Worm (Caenorhabditis elegans) whole organism, young adult: ENCODE results near the gene gst-20.
A peak's percentile ranks its signal among the peaks of the same experiment; 100 is the strongest.
"Not testable (repeated sequence)": the region's sequence is repeated elsewhere in the genome, so short reads cannot be mapped to it uniquely, and the experiment has no call there.

Source experiments
- B0035.1 ChIP-seq: sonication (generic microtip); optimal IDR thresholded peaks from 2 replicates; lab custom pipeline; 2016; ENCODE audit warnings: missing genetic modification characterization, mild to moderate bottlenecking, missing compliant biosample characterization, missing genotype, missing genetic modification reagents
- B0261.1 ChIP-seq: sonication (generic microtip); optimal IDR thresholded peaks from 2 replicates; lab custom pipeline; 2016; ENCODE audit warnings: mild to moderate bottlenecking, missing genetic modification characterization, moderate library complexity, missing compliant biosample characterization
- D2030.7 ChIP-seq: fragments of 200-800 bp; sonication (Bioruptor generic); IDR thresholded peaks from 2 replicates; pipeline ENCODE4 v1.3.6; 2022; ENCODE audit warnings: missing genetic modification reagents, missing genetic modification characterization, missing compliant biosample characterization
- F55B11.4 ChIP-seq: sonication (generic microtip); optimal IDR thresholded peaks from 2 replicates; lab custom pipeline; 2016; ENCODE audit warnings: missing compliant biosample characterization, missing genetic modification characterization, borderline replicate concordance; ENCODE audit not compliant: insufficient read depth
- T07F8.4 ChIP-seq: sonication (generic microtip); optimal IDR thresholded peaks from 2 replicates; lab custom pipeline; 2016; ENCODE audit warnings: mild to moderate bottlenecking, missing genetic modification characterization, moderate library complexity, missing compliant biosample characterization
- T26A5.8 ChIP-seq: sonication (generic microtip); optimal IDR thresholded peaks from 2 replicates; lab custom pipeline; 2016; ENCODE audit warnings: missing genetic modification characterization, missing compliant biosample characterization
- Y56A3A.18 ChIP-seq: fragments of 200-800 bp; sonication (Bioruptor generic); IDR thresholded peaks from 2 replicates; pipeline ENCODE4 v1.3.6; 2022; ENCODE audit warnings: missing genetic modification reagents, missing genetic modification characterization, missing compliant biosample characterization
- Y67H2A.10 ChIP-seq: fragments of 200-800 bp; sonication (Bioruptor generic); conservative IDR thresholded peaks from 2 replicates; pipeline ENCODE4 v1.3.6; 2022; ENCODE audit warnings: missing genetic modification reagents, missing genetic modification characterization, missing compliant biosample characterization
- Y95B8A.8 ChIP-seq: fragments of 200-800 bp; sonication (Bioruptor generic); IDR thresholded peaks from 2 replicates; pipeline ENCODE4 v1.3.6; 2022; ENCODE audit warnings: missing genetic modification reagents, missing genetic modification characterization, missing compliant biosample characterization
- aptf-3 ChIP-seq: fragments of 200-800 bp; sonication (Bioruptor generic); IDR thresholded peaks from 2 replicates; pipeline ENCODE4 v1.3.6; 2022; ENCODE audit warnings: missing genetic modification characterization, missing compliant biosample characterization
- attf-5 ChIP-seq: fragments of 200-800 bp; sonication (Bioruptor generic); optimal IDR thresholded peaks from 2 replicates; lab custom pipeline; 2018; ENCODE audit warnings: mild to moderate bottlenecking, missing genetic modification characterization, missing compliant biosample characterization
- attf-6 ChIP-seq: fragments of 200-800 bp; sonication (Bioruptor generic); IDR thresholded peaks from 2 replicates; pipeline ENCODE4 v1.3.6; 2022; ENCODE audit warnings: missing genetic modification reagents, missing genetic modification characterization, missing compliant biosample characterization
- cebp-1 ChIP-seq, 2 experiments: fragments of 200-800 bp in 1 of 2; sonication (Bioruptor generic) in 1 of 2; sonication (generic microtip) in 1 of 2; IDR thresholded peaks in 1 of 2; optimal IDR thresholded peaks in 1 of 2; 2 replicates each; pipeline versions ENCODE4 v1.3.6 to Lab custom; 2017 to 2022; ENCODE audit warnings: missing compliant biosample characterization in 2 of 2, missing genetic modification characterization in 2 of 2, mild to moderate bottlenecking in 1 of 2, missing genetic modification reagents in 1 of 2, moderate library complexity in 1 of 2
- cebp-2 ChIP-seq: fragments of 200-800 bp; sonication (Bioruptor generic); IDR thresholded peaks from 2 replicates; pipeline ENCODE4 v1.3.6; 2022; ENCODE audit warnings: missing genetic modification characterization, missing compliant biosample characterization
- die-1 ChIP-seq: sonication (generic microtip); optimal IDR thresholded peaks from 2 replicates; lab custom pipeline; 2016; ENCODE audit warnings: missing genotype, mild to moderate bottlenecking, missing genetic modification characterization, missing compliant biosample characterization
- dox-1 ChIP-seq: fragments of 200-800 bp; sonication (Bioruptor generic); IDR thresholded peaks from 2 replicates; pipeline ENCODE4 v1.3.6; 2022; ENCODE audit warnings: missing genetic modification reagents, missing genetic modification characterization, missing compliant biosample characterization
- egrh-3 ChIP-seq: fragments of 200-800 bp; sonication (Bioruptor generic); IDR thresholded peaks from 2 replicates; pipeline ENCODE4 v1.3.6; 2022; ENCODE audit warnings: missing genetic modification reagents, missing genetic modification characterization, missing compliant biosample characterization
- hmg-1.2 ChIP-seq: fragments of 200-800 bp; sonication (Bioruptor generic); IDR thresholded peaks from 2 replicates; pipeline ENCODE4 v1.3.6; 2022; ENCODE audit warnings: missing genetic modification reagents, missing genetic modification characterization, missing compliant biosample characterization
- hmg-20 ChIP-seq: fragments of 200-800 bp; sonication (Bioruptor generic); IDR thresholded peaks from 2 replicates; pipeline ENCODE4 v1.3.6; 2022; ENCODE audit warnings: missing genetic modification reagents, missing genetic modification characterization, missing compliant biosample characterization
- let-607 ChIP-seq, 2 experiments: fragments of 200-800 bp in 1 of 2; sonication (Bioruptor generic) in 1 of 2; sonication (generic microtip) in 1 of 2; optimal IDR thresholded peaks; 2 replicates each; lab custom pipeline; 2016 to 2018; ENCODE audit warnings: mild to moderate bottlenecking in 2 of 2, missing compliant biosample characterization in 2 of 2, missing genetic modification characterization in 2 of 2, moderate library complexity in 2 of 2, missing genotype in 1 of 2
- lin-26 ChIP-seq: fragments of 200-800 bp; sonication (Bioruptor generic); IDR thresholded peaks from 2 replicates; pipeline ENCODE4 v1.3.6; 2022; ENCODE audit warnings: missing genetic modification reagents, missing genetic modification characterization, missing compliant biosample characterization
- lin-35 ChIP-seq, 3 experiments: fragments of 150-350 bp in 2 of 3; sonication (generic microtip) in 1 of 3; optimal IDR thresholded peaks; 2 replicates each; lab custom pipeline; 2014 to 2018; ENCODE audit warnings: missing biosample characterization in 3 of 3, missing genetic modification characterization in 3 of 3, missing genetic modification reagents in 3 of 3
- lin-40 ChIP-seq: sonication (generic microtip); optimal IDR thresholded peaks from 2 replicates; lab custom pipeline; 2016; ENCODE audit warnings: missing genetic modification characterization, mild to moderate bottlenecking, missing compliant biosample characterization, missing genotype, missing genetic modification reagents
- lir-1 ChIP-seq: fragments of 200-800 bp; sonication (Bioruptor generic); conservative IDR thresholded peaks from 2 replicates; pipeline ENCODE4 v1.3.6; 2022; ENCODE audit warnings: missing genetic modification reagents, missing genetic modification characterization, missing compliant biosample characterization
- madf-10 ChIP-seq: sonication (generic microtip); optimal IDR thresholded peaks from 2 replicates; lab custom pipeline; 2016; ENCODE audit warnings: mild to moderate bottlenecking, missing genetic modification characterization, missing compliant biosample characterization
- madf-6 ChIP-seq: fragments of 200-800 bp; sonication (Bioruptor generic); IDR thresholded peaks from 2 replicates; pipeline ENCODE4 v1.3.6; 2022; ENCODE audit warnings: missing genetic modification reagents, missing genetic modification characterization, missing compliant biosample characterization
- madf-8 ChIP-seq: fragments of 200-800 bp; sonication (Bioruptor generic); conservative IDR thresholded peaks from 2 replicates; pipeline ENCODE4 v1.3.6; 2022; ENCODE audit warnings: missing genetic modification reagents, missing genetic modification characterization, missing compliant biosample characterization
- nfya-2 ChIP-seq: fragments of 200-800 bp; sonication (Bioruptor generic); IDR thresholded peaks from 2 replicates; pipeline ENCODE4 v1.3.6; 2022; ENCODE audit warnings: missing genetic modification reagents, missing genetic modification characterization, missing compliant biosample characterization
- nfyb-1 ChIP-seq: fragments of 200-800 bp; sonication (Bioruptor generic); IDR thresholded peaks from 2 replicates; pipeline ENCODE4 v1.3.6; 2022; ENCODE audit warnings: missing genetic modification reagents, missing genetic modification characterization, missing compliant biosample characterization
- nhr-80 ChIP-seq: sonication (generic microtip); optimal IDR thresholded peaks from 2 replicates; lab custom pipeline; 2016; ENCODE audit warnings: missing genetic modification characterization, missing compliant biosample characterization
- nhr-90 ChIP-seq: sonication (generic microtip); optimal IDR thresholded peaks from 2 replicates; lab custom pipeline; 2016; ENCODE audit warnings: missing genotype, mild to moderate bottlenecking, missing genetic modification characterization, missing compliant biosample characterization
- pbrm-1 ChIP-seq: fragments of 200-800 bp; sonication (Bioruptor generic); IDR thresholded peaks from 2 replicates; pipeline ENCODE4 v1.3.6; 2022; ENCODE audit warnings: missing genetic modification reagents, missing genetic modification characterization, missing compliant biosample characterization
- rpc-1 ChIP-seq, 2 experiments: fragments of 150-350 bp in 1 of 2; sonication (generic microtip) in 1 of 2; optimal IDR thresholded peaks; 2 replicates each; lab custom pipeline; 2014 to 2018; ENCODE audit warnings: missing biosample characterization in 1 of 2, missing genetic modification characterization in 1 of 2, missing genetic modification reagents in 1 of 2, missing genotype in 1 of 2
- sea-2 ChIP-seq: fragments of 200-800 bp; sonication (Bioruptor generic); IDR thresholded peaks from 2 replicates; pipeline ENCODE4 v1.3.6; 2022; ENCODE audit warnings: missing genetic modification characterization, missing compliant biosample characterization
- snpc-1.1 ChIP-seq: sonication (generic microtip); optimal IDR thresholded peaks from 2 replicates; lab custom pipeline; 2017; ENCODE audit warnings: missing genetic modification characterization, mild to moderate bottlenecking, missing compliant biosample characterization, antibody characterized with exemption, moderate library complexity, missing genotype, missing genetic modification reagents; ENCODE audit not compliant: insufficient read depth
- somi-1 ChIP-seq: fragments of 200-800 bp; sonication (Bioruptor generic); optimal IDR thresholded peaks from 2 replicates; lab custom pipeline; 2018; ENCODE audit warnings: mild to moderate bottlenecking, missing genetic modification characterization, missing compliant biosample characterization
- tbp1 ChIP-seq: fragments of 200-800 bp; sonication (Bioruptor generic); optimal IDR thresholded peaks from 2 replicates; lab custom pipeline; 2018; ENCODE audit warnings: mild to moderate bottlenecking, missing genetic modification characterization, missing compliant biosample characterization
- tlf-1 ChIP-seq: fragments of 200-800 bp; sonication (Bioruptor generic); optimal IDR thresholded peaks from 2 replicates; lab custom pipeline; 2018; ENCODE audit warnings: mild to moderate bottlenecking, missing genetic modification characterization, missing compliant biosample characterization
- xnd-1 ChIP-seq: sonication (generic microtip); optimal IDR thresholded peaks from 2 replicates; lab custom pipeline; 2016; ENCODE audit warnings: missing genotype, missing genetic modification reagents, missing genetic modification characterization, missing compliant biosample characterization
- ztf-25 ChIP-seq: fragments of 200-800 bp; sonication (Bioruptor generic); IDR thresholded peaks from 2 replicates; pipeline ENCODE4 v1.3.6; 2022; ENCODE audit warnings: missing genetic modification reagents, missing genetic modification characterization, missing compliant biosample characterization
- ztf-3 ChIP-seq: fragments of 200-800 bp; sonication (Bioruptor generic); optimal IDR thresholded peaks from 2 replicates; lab custom pipeline; 2018; ENCODE audit warnings: mild to moderate bottlenecking, missing genetic modification characterization, missing compliant biosample characterization

Gene gst-20

ce11 chrII:13609655-13610054 lies at the start of gene gst-20:
gst-20 (minus strand) TSS chrII:13609824.
- TF ChIP-seq lin-40 (tag; lab: Kevin White, UChicago), result peak; percentile 20
- 0 out of 2 replicates have a peak, but pooled peaks have one; percentile 34 for TF ChIP-seq dox-1 (GFP tag; lab: Robert Waterston, UW)
- no peak for TF ChIP-seq B0035.1 (tag; lab: Kevin White, UChicago)
- TF ChIP-seq tbp1, result peak; percentile 50
- peak in 1 of 2 experiments; percentile 15 for TF ChIP-seq let-607 (tag; optimal IDR thresholded peaks at IDR 0.05; lab: Kevin White, UChicago)
- TF ChIP-seq attf-5, result peak; percentile 8
- TF ChIP-seq lin-35 (GFP tag; optimal IDR thresholded peaks at IDR 0.05; lab: Kevin White, UChicago), result no peak
- TF ChIP-seq sea-2 (GFP tag; lab: Robert Waterston, UW), result no peak
- TF ChIP-seq cebp-1 (GFP tag; IDR thresholded peaks at IDR 0.05; lab: Robert Waterston, UW), result no peak
- TF ChIP-seq cebp-1 (tag; optimal IDR thresholded peaks at IDR 0.05; lab: Kevin White, UChicago), result peak; percentile 29
- peak; percentile 71 for TF ChIP-seq nhr-80 (tag; lab: Kevin White, UChicago)
- no peak for TF ChIP-seq nfya-2 (GFP tag; lab: Robert Waterston, UW)
- TF ChIP-seq nhr-90 (tag; lab: Kevin White, UChicago), result no peak

ce11 chrII:13658424-13658823 lies 48.8 kb upstream of the gst-20 start:
- TF ChIP-seq ztf-25 (GFP tag; lab: Robert Waterston, UW) (peak; percentile 71; the same call in 1 of the 2 replicates), tbp1 (peak; percentile 83), madf-6 (GFP tag; lab: Robert Waterston, UW) (peak; percentile 32; the same call in 1 of the 2 replicates), pbrm-1 (peak; percentile 39; the same call in 1 of the 2 replicates), egrh-3 (GFP tag; lab: Robert Waterston, UW) (0 out of 2 replicates have a peak, but pooled peaks have one; percentile 13), dox-1 (GFP tag; lab: Robert Waterston, UW) (peak; percentile 57), rpc-1 (optimal IDR thresholded peaks at IDR 0.05; lab: Kevin White, UChicago) (peak; percentile 22), rpc-1 (tag; optimal IDR thresholded peaks at IDR 0.05; lab: Kevin White, UChicago) (peak; percentile 63), cebp-2 (0 out of 2 replicates have a peak, but pooled peaks have one; percentile 64), lin-26 (peak; percentile 96), D2030.7 (GFP tag; lab: Robert Waterston, UW) (peak; percentile 64), B0261.1 (tag; lab: Kevin White, UChicago) (peak; percentile 50), nfyb-1 (GFP tag; lab: Robert Waterston, UW) (peak; percentile 73), attf-6 (GFP tag; lab: Robert Waterston, UW) (0 out of 2 replicates have a peak, but pooled peaks have one; percentile 29), hmg-1.2 (GFP tag; lab: Robert Waterston, UW) (peak; percentile 56)
- TF ChIP-seq, all 124 proteins: peak for 14; not testable (repeated sequence) for 110

- TF ChIP-seq madf-10 (tag; lab: Kevin White, UChicago); snpc-1.1 (tag; lab: Kevin White, UChicago); xnd-1: not testable (repeated sequence)
- TF ChIP-seq, all 124 proteins: peak for 0; not testable (repeated sequence) for 124
Observed at ce11 chrII:13654723-13655122, 45.1 kb upstream of the gst-20 start, which contains the start of gene C31C9.9. C31C9.9 (plus strand) TSS chrII:13655023.

ce11 chrII:13648230-13648629 lies 38.6 kb upstream of the gst-20 start, which contains the start of gene fbxa-169:
fbxa-169 (plus strand) TSS chrII:13648530.
- no peak for TF ChIP-seq Y67H2A.10
- TF ChIP-seq die-1 (tag; lab: Kevin White, UChicago), result no peak
- TF ChIP-seq Y56A3A.18 (GFP tag; lab: Robert Waterston, UW), result no peak
- no peak for TF ChIP-seq lir-1 (GFP tag; lab: Robert Waterston, UW)
- no peak for TF ChIP-seq lin-40 (tag; lab: Kevin White, UChicago)
- no peak for TF ChIP-seq madf-8 (GFP tag; lab: Robert Waterston, UW)
- no peak for TF ChIP-seq Y95B8A.8 (GFP tag; lab: Robert Waterston, UW)
- no peak for TF ChIP-seq aptf-3
- no peak for TF ChIP-seq hmg-20 (GFP tag; lab: Robert Waterston, UW)
- TF ChIP-seq tlf-1 (GFP tag; lab: Kevin White, UChicago), result no peak
- no peak for TF ChIP-seq T07F8.4 (tag; lab: Kevin White, UChicago)
- no peak for TF ChIP-seq ztf-3 (GFP tag; lab: Kevin White, UChicago)
- no peak for TF ChIP-seq F55B11.4
- TF ChIP-seq T26A5.8 (tag; lab: Kevin White, UChicago), result no peak
- no peak for TF ChIP-seq cebp-1 (GFP tag; IDR thresholded peaks at IDR 0.05; lab: Robert Waterston, UW)
- TF ChIP-seq cebp-1 (tag; optimal IDR thresholded peaks at IDR 0.05; lab: Kevin White, UChicago), result no peak
- TF ChIP-seq somi-1, result no peak
